Worm (Caenorhabditis elegans) whole organism, early embryonic: ENCODE measurements around the gene cyp-35B1.

Experiments
- hnd-1 ChIP-seq: sonication (generic microtip); optimal IDR thresholded peaks from 2 replicates; lab custom pipeline; 2016; ENCODE audit warnings: missing genetic modification characterization, missing compliant biosample characterization

The cyp-35B1 gene

ce11 chrV:3989070-3989469 is 50.2 kb downstream of the cyp-35B1 start, which contains the start of gene nlp-27:
Gene nlp-27, plus strand, starts transcription at chrV:3989378.
- TF ChIP-seq hnd-1, result no peak
